Fruit fly (Drosophila melanogaster): ENCODE results near the gene CG32371.

CG32371 gene

DNA sequence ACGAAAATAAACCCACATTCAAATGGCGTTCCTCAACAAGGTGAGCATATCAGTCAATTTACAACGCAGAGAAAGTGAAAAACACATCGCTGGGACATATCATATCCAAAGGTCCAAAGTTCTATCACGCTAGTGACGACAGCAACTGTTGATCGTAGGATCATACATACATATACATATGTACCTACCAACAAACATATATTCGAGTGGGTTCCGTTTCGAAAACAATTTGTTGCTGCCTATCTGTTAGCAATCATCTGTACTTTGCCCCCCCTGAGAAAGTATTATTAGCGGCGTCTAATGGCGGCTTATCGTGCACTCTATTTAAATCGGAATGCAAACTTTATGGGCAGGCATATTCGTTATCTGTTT, 48.7 kb downstream of the CG32371 start:
- TF ChIP-seq gl (tag; optimal IDR thresholded peaks at IDR 0.05) (no peak), Ets98B (GFP tag; IDR thresholded peaks at IDR 0.05) (no peak), CG12605 (GFP tag; IDR thresholded peaks at IDR 0.05) (no peak), CG34367 (tag; optimal IDR thresholded peaks at IDR 0.05) (no peak), CG8301 (tag; optimal IDR thresholded peaks at IDR 0.05) (no peak), CG13204 (GFP tag; optimal IDR thresholded peaks at IDR 0.05) (no peak), CG32121 (GFP tag; IDR thresholded peaks at IDR 0.05) (no peak), CG8159 (tag; optimal IDR thresholded peaks at IDR 0.05) (no peak), CG15710 (tag; optimal IDR thresholded peaks at IDR 0.05) (no peak), CG9948 (tag; optimal IDR thresholded peaks at IDR 0.05) (no peak), Snoo (tag; optimal IDR thresholded peaks at IDR 0.05) (no peak), D1 (tag; optimal IDR thresholded peaks at IDR 0.05) (no peak), CG17806 (tag; optimal IDR thresholded peaks at IDR 0.05) (no peak), fd96Ca (GFP tag; IDR thresholded peaks at IDR 0.05) (no peak), rn (GFP tag; IDR thresholded peaks at IDR 0.05) (no peak), CG4496 (GFP tag; IDR thresholded peaks at IDR 0.05) (no peak), Pif1A (GFP tag; optimal IDR thresholded peaks at IDR 0.05) (no peak)

dm6 chr3L:7718561-7719417, 49.4 kb downstream of the CG32371 start, which contains the start of gene Mcad:
TSS of gene Mcad (plus strand) at chr3L:7719350.
- TF ChIP-seq CG17806 (tag; optimal IDR thresholded peaks at IDR 0.05) (peak; percentile 90), CG9948 (tag; optimal IDR thresholded peaks at IDR 0.05) (peak; percentile 93), CG10348 (GFP tag; IDR thresholded peaks at IDR 0.05) (peak; percentile 82), CG8159 (tag; optimal IDR thresholded peaks at IDR 0.05) (peak; percentile 96), CG14655 (GFP tag; optimal IDR thresholded peaks at IDR 0.05) (peak; percentile 98), CG32121 (GFP tag; IDR thresholded peaks at IDR 0.05) (peak; percentile 94), Snoo (tag; optimal IDR thresholded peaks at IDR 0.05) (peak; percentile 97), gl (tag; optimal IDR thresholded peaks at IDR 0.05) (peak; percentile 93), CG15710 (tag; optimal IDR thresholded peaks at IDR 0.05) (peak; percentile 96), rn (GFP tag; IDR thresholded peaks at IDR 0.05) (peak; percentile 82), CG13204 (GFP tag; optimal IDR thresholded peaks at IDR 0.05) (peak; percentile 92), CG4496 (GFP tag; IDR thresholded peaks at IDR 0.05) (peak; percentile 94), Pif1B (GFP tag; optimal IDR thresholded peaks at IDR 0.05) (peak; percentile 97), Pif1A (GFP tag; optimal IDR thresholded peaks at IDR 0.05) (peak; percentile 96), fd96Ca (GFP tag; IDR thresholded peaks at IDR 0.05) (peak; percentile 98), CG34367 (tag; optimal IDR thresholded peaks at IDR 0.05) (peak; percentile 93), CG12605 (GFP tag; IDR thresholded peaks at IDR 0.05) (peak; percentile 89), EcR (GFP tag; optimal IDR thresholded peaks at IDR 0.05) (peak; percentile 72), D1 (tag; optimal IDR thresholded peaks at IDR 0.05) (peak; percentile 76), Ets98B (GFP tag; IDR thresholded peaks at IDR 0.05) (peak; percentile 88), CG8301 (tag; optimal IDR thresholded peaks at IDR 0.05) (peak; percentile 96)

DNA sequence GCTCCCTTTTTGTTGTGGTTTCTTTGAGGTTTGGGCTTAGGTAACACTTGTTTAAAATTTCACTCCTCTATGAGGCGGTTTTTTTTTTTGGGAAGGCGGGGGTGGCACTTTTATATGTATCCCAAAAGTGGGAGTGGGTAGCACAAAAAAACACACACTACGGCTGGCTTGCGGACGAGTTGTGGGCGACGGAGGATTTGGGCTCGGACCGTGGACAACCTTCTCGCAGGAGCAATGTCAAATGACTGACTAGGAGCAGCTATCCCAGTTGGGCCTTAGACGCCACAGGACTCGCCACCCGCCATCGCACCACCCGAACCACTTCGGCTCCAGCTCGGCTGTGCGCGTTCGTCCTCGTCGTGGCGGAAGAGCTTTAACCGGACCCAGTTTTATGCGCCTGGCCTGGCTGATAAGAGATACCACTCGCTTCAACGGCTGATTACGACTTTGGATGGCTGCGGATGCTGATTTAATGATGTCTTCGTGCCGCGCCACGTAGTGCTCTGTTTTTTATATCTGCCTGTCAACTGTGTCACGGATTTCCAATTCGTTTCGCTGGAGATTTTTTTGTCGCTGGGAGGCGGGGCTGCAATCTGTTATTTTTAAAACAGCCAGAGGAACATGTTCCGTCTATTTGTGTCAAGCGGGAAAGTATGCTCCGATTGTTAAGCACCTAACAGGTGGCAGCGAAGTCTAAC, 50.1 kb downstream of the CG32371 start, which contains the start of gene Ank2:
Gene Ank2 (minus strand): TSS at position 533 of the 698 bp plus-strand sequence.
- TF ChIP-seq CG10348 (GFP tag; IDR thresholded peaks at IDR 0.05) (no peak), rn (GFP tag; IDR thresholded peaks at IDR 0.05) (no peak)

Data from whole organism, pupa.